Worm (Caenorhabditis elegans) whole organism, late embryonic: ENCODE measurements around the gene alfa-1.

Source experiments
- ahr-1 ChIP-seq: sonication (generic microtip); optimal IDR thresholded peaks from 2 replicates; lab custom pipeline; 2016; ENCODE audit warnings: missing genetic modification characterization, missing compliant biosample characterization
- tbx-7 ChIP-seq: sonication (generic microtip); optimal IDR thresholded peaks from 2 replicates; lab custom pipeline; 2016; ENCODE audit warnings: missing genotype, missing genetic modification characterization, missing compliant biosample characterization

DNA sequence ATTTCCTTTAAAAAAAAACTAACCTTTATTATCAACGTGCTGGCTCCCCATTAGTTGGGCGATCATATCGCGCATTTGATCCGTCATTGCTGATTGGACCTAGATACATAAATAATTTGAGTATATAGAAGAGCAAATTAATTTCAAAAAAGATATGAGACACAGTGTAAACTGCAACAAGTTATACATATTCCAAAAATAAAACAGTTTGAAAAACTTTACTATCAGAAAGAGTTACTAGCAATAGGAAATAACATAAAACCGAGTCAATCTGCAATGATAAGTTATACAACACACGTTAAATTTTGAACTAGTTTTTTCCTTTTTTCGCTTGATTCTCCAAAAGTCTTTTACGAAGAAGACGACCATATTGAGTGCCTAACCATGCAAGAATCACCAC is 45.1 kb upstream of the alfa-1 start, which contains the start of gene luc-7L:
- TF ChIP-seq tbx-7 (no peak), ahr-1 (tag; lab: Kevin White, UChicago) (no peak)
